Worm (Caenorhabditis elegans) whole organism, L2 larva: ENCODE data around the gene irld-17.

Source experiments
- blmp-1 ChIP-seq: sonication (generic microtip); optimal IDR thresholded peaks from 2 replicates; lab custom pipeline; 2017; ENCODE audit warnings: missing genetic modification characterization, mild to moderate bottlenecking, missing compliant biosample characterization, antibody characterized with exemption, moderate library complexity; ENCODE audit not compliant: insufficient read depth
- ceh-82 ChIP-seq: fragments of 150-350 bp; optimal IDR thresholded peaks from 2 replicates; lab custom pipeline; 2014; ENCODE audit warnings: missing biosample characterization, missing genetic modification characterization
- fos-1 ChIP-seq: fragments of 150-350 bp; optimal IDR thresholded peaks from 2 replicates; lab custom pipeline; 2014; ENCODE audit warnings: missing biosample characterization, missing genetic modification characterization
- lsy-2 ChIP-seq, 2 experiments: fragments of 150-350 bp in 1 of 2; sonication (generic microtip) in 1 of 2; optimal IDR thresholded peaks; 2 replicates each; lab custom pipeline; 2014 to 2017; ENCODE audit warnings: missing biosample characterization in 2 of 2, missing genetic modification characterization in 2 of 2
- nhr-11 ChIP-seq: fragments of 150-350 bp; optimal IDR thresholded peaks from 2 replicates; lab custom pipeline; 2014; ENCODE audit warnings: missing biosample characterization, missing genetic modification characterization
- nhr-25 ChIP-seq: fragments of 150-350 bp; sonication (generic microtip); optimal IDR thresholded peaks from 3 replicates; lab custom pipeline; 2014; ENCODE audit warnings: missing biosample characterization, missing genetic modification characterization
- nhr-6 ChIP-seq: fragments of 150-350 bp; optimal IDR thresholded peaks from 2 replicates; lab custom pipeline; 2014; ENCODE audit warnings: missing biosample characterization, missing genetic modification characterization
- nhr-77 ChIP-seq: fragments of 150-350 bp; optimal IDR thresholded peaks from 2 replicates; lab custom pipeline; 2014; ENCODE audit warnings: missing biosample characterization, missing genetic modification characterization
- unc-55 ChIP-seq: fragments of 150-350 bp; sonication (generic microtip); optimal IDR thresholded peaks from 3 replicates; lab custom pipeline; 2014; ENCODE audit warnings: missing biosample characterization, missing genetic modification reagents, missing genetic modification characterization
- ztf-4 ChIP-seq: fragments of 150-350 bp; optimal IDR thresholded peaks from 2 replicates; lab custom pipeline; 2014; ENCODE audit warnings: missing biosample characterization, missing genetic modification characterization

ce11 chrV:1586906-1587305 lies 44.9 kb upstream of the irld-17 start, which contains the start of gene F16B4.6:
- TF ChIP-seq ceh-82 (tag; lab: Kevin White, UChicago) (no peak), nhr-6 (tag; lab: Kevin White, UChicago) (no peak), blmp-1 (tag; lab: Kevin White, UChicago) (no peak), nhr-25 (tag; lab: Kevin White, UChicago) (no peak), nhr-11 (tag; lab: Kevin White, UChicago) (no peak), fos-1 (tag; lab: Kevin White, UChicago) (no peak), ztf-4 (tag; lab: Kevin White, UChicago) (no peak), nhr-77 (no peak), unc-55 (no peak), lsy-2 (tag; optimal IDR thresholded peaks at IDR 0.05; lab: Kevin White, UChicago) (no peak)
